Worm (Caenorhabditis elegans) whole organism, L2 larva: ENCODE data around the gene him-14.

Experiments
- C34F6.9 ChIP-seq: fragments of 150-350 bp; optimal IDR thresholded peaks from 2 replicates; lab custom pipeline; 2014; ENCODE audit warnings: missing biosample characterization, missing genetic modification characterization
- F13H6.1 ChIP-seq: sonication (generic microtip); optimal IDR thresholded peaks from 2 replicates; lab custom pipeline; 2016; ENCODE audit warnings: missing genetic modification characterization, missing compliant biosample characterization
- Y55F3AM.14 ChIP-seq: fragments of 200-800 bp; sonication (Bioruptor generic); optimal IDR thresholded peaks from 2 replicates; lab custom pipeline; 2018; ENCODE audit warnings: mild to moderate bottlenecking, missing genetic modification characterization, missing compliant biosample characterization
- ZK546.5 ChIP-seq: sonication (generic microtip); optimal IDR thresholded peaks from 2 replicates; lab custom pipeline; 2017; ENCODE audit warnings: missing biosample characterization, missing genetic modification characterization
- alr-1 ChIP-seq: fragments of 150-350 bp; optimal IDR thresholded peaks from 2 replicates; lab custom pipeline; 2014; ENCODE audit warnings: missing biosample characterization, missing genetic modification characterization
- aly-2 ChIP-seq: fragments of 150-350 bp; optimal IDR thresholded peaks from 2 replicates; lab custom pipeline; 2014; ENCODE audit warnings: missing biosample characterization, missing genetic modification characterization
- ama-1 ChIP-seq: fragments of 150-350 bp; optimal IDR thresholded peaks from 2 replicates; lab custom pipeline; 2018; ENCODE audit warnings: inconsistent platforms
- blmp-1 ChIP-seq: sonication (generic microtip); optimal IDR thresholded peaks from 2 replicates; lab custom pipeline; 2017; ENCODE audit warnings: missing genetic modification characterization, mild to moderate bottlenecking, missing compliant biosample characterization, antibody characterized with exemption, moderate library complexity; ENCODE audit not compliant: insufficient read depth
- ceh-16 ChIP-seq: fragments of 150-350 bp; optimal IDR thresholded peaks from 2 replicates; lab custom pipeline; 2014; ENCODE audit warnings: missing biosample characterization, missing genetic modification characterization
- ceh-82 ChIP-seq: fragments of 150-350 bp; optimal IDR thresholded peaks from 2 replicates; lab custom pipeline; 2014; ENCODE audit warnings: missing biosample characterization, missing genetic modification characterization
- crh-2 ChIP-seq: sonication (generic microtip); optimal IDR thresholded peaks from 2 replicates; lab custom pipeline; 2017; ENCODE audit warnings: missing biosample characterization, missing genetic modification characterization
- dmd-4 ChIP-seq: sonication (generic microtip); optimal IDR thresholded peaks from 2 replicates; lab custom pipeline; 2017; ENCODE audit warnings: missing biosample characterization, missing genetic modification characterization
- egl-27 ChIP-seq: sonication (generic microtip); optimal IDR thresholded peaks from 3 replicates; lab custom pipeline; 2017; ENCODE audit warnings: missing biosample characterization, missing genetic modification reagents, missing genetic modification characterization
- elt-3 ChIP-seq: sonication (generic microtip); optimal IDR thresholded peaks from 2 replicates; lab custom pipeline; 2017; ENCODE audit warnings: missing biosample characterization, missing genetic modification characterization
- fos-1 ChIP-seq: fragments of 150-350 bp; optimal IDR thresholded peaks from 2 replicates; lab custom pipeline; 2014; ENCODE audit warnings: missing biosample characterization, missing genetic modification characterization
- gmeb-1 ChIP-seq: fragments of 150-350 bp; optimal IDR thresholded peaks from 2 replicates; lab custom pipeline; 2014; ENCODE audit warnings: missing biosample characterization, missing genetic modification characterization
- lin-11 ChIP-seq: fragments of 150-350 bp; sonication (generic microtip); optimal IDR thresholded peaks from 2 replicates; lab custom pipeline; 2014; ENCODE audit warnings: missing biosample characterization, missing genetic modification characterization, inconsistent platforms, mixed read lengths
- lin-13 ChIP-seq: fragments of 150-350 bp; optimal IDR thresholded peaks from 2 replicates; lab custom pipeline; 2014; ENCODE audit warnings: missing biosample characterization, missing genetic modification reagents, missing genetic modification characterization
- lin-39 ChIP-seq: fragments of 150-350 bp; optimal IDR thresholded peaks from 2 replicates; lab custom pipeline; 2014; ENCODE audit warnings: missing biosample characterization, missing genetic modification reagents, missing genetic modification characterization
- lsy-2 ChIP-seq, 2 experiments: fragments of 150-350 bp in 1 of 2; sonication (generic microtip) in 1 of 2; optimal IDR thresholded peaks; 2 replicates each; lab custom pipeline; 2014 to 2017; ENCODE audit warnings: missing biosample characterization in 2 of 2, missing genetic modification characterization in 2 of 2
- mab-5 ChIP-seq: fragments of 150-350 bp; optimal IDR thresholded peaks from 2 replicates; lab custom pipeline; 2014; ENCODE audit warnings: missing biosample characterization, missing genetic modification characterization
- nhr-10 ChIP-seq: sonication (generic microtip); optimal IDR thresholded peaks from 2 replicates; lab custom pipeline; 2017; ENCODE audit warnings: missing biosample characterization, missing genetic modification characterization
- nhr-12 ChIP-seq: fragments of 150-350 bp; optimal IDR thresholded peaks from 2 replicates; lab custom pipeline; 2014; ENCODE audit warnings: missing biosample characterization, missing genetic modification characterization
- nhr-129 ChIP-seq: fragments of 150-350 bp; optimal IDR thresholded peaks from 2 replicates; lab custom pipeline; 2014; ENCODE audit warnings: missing biosample characterization, missing genetic modification characterization
- nhr-21 ChIP-seq: fragments of 150-350 bp; optimal IDR thresholded peaks from 2 replicates; lab custom pipeline; 2014; ENCODE audit warnings: missing biosample characterization, missing genetic modification characterization
- nhr-23 ChIP-seq: fragments of 150-350 bp; optimal IDR thresholded peaks from 2 replicates; lab custom pipeline; 2014; ENCODE audit warnings: missing biosample characterization, missing genetic modification reagents, missing genetic modification characterization
- nhr-237 ChIP-seq: fragments of 150-350 bp; optimal IDR thresholded peaks from 2 replicates; lab custom pipeline; 2014; ENCODE audit warnings: missing biosample characterization, missing genetic modification characterization
- nhr-25 ChIP-seq: fragments of 150-350 bp; sonication (generic microtip); optimal IDR thresholded peaks from 3 replicates; lab custom pipeline; 2014; ENCODE audit warnings: missing biosample characterization, missing genetic modification characterization
- nhr-6 ChIP-seq: fragments of 150-350 bp; optimal IDR thresholded peaks from 2 replicates; lab custom pipeline; 2014; ENCODE audit warnings: missing biosample characterization, missing genetic modification characterization
- nhr-77 ChIP-seq: fragments of 150-350 bp; optimal IDR thresholded peaks from 2 replicates; lab custom pipeline; 2014; ENCODE audit warnings: missing biosample characterization, missing genetic modification characterization
- peb-1 ChIP-seq: fragments of 150-350 bp; optimal IDR thresholded peaks from 2 replicates; lab custom pipeline; 2014; ENCODE audit warnings: missing biosample characterization, missing genetic modification characterization
- sem-4 ChIP-seq: fragments of 150-350 bp; optimal IDR thresholded peaks from 2 replicates; lab custom pipeline; 2014; ENCODE audit warnings: missing biosample characterization, missing genetic modification reagents, missing genetic modification characterization
- skn-1 ChIP-seq: sonication (generic microtip); optimal IDR thresholded peaks from 2 replicates; lab custom pipeline; 2017; ENCODE audit warnings: missing biosample characterization, missing genetic modification characterization
- sma-3 ChIP-seq: sonication (generic microtip); optimal IDR thresholded peaks from 2 replicates; lab custom pipeline; 2016; ENCODE audit warnings: missing genetic modification reagents, missing genetic modification characterization, missing compliant biosample characterization
- sma-9 ChIP-seq, 2 experiments: fragments of 150-350 bp in 1 of 2; sonication (generic microtip) in 1 of 2; optimal IDR thresholded peaks; 2 replicates each; lab custom pipeline; 2014 to 2016; ENCODE audit warnings: missing genetic modification characterization in 2 of 2, mild to moderate bottlenecking in 1 of 2, missing biosample characterization in 1 of 2, missing compliant biosample characterization in 1 of 2, missing genetic modification reagents in 1 of 2, moderate library complexity in 1 of 2
- snpc-4 ChIP-seq: fragments of 150-350 bp; optimal IDR thresholded peaks from 2 replicates; lab custom pipeline; 2014; ENCODE audit warnings: missing biosample characterization, missing genetic modification characterization
- unc-55 ChIP-seq: fragments of 150-350 bp; sonication (generic microtip); optimal IDR thresholded peaks from 3 replicates; lab custom pipeline; 2014; ENCODE audit warnings: missing biosample characterization, missing genetic modification reagents, missing genetic modification characterization
- zag-1 ChIP-seq: fragments of 150-350 bp; optimal IDR thresholded peaks from 2 replicates; lab custom pipeline; 2014; ENCODE audit warnings: missing biosample characterization, missing genetic modification characterization
- ztf-11 ChIP-seq: sonication (generic microtip); optimal IDR thresholded peaks from 2 replicates; lab custom pipeline; 2017; ENCODE audit warnings: missing biosample characterization, missing genetic modification characterization
- ztf-4 ChIP-seq: fragments of 150-350 bp; optimal IDR thresholded peaks from 2 replicates; lab custom pipeline; 2014; ENCODE audit warnings: missing biosample characterization, missing genetic modification characterization

Gene him-14

ce11 chrII:7106313-7106712 is 36.5 kb upstream of the him-14 start:
- TF ChIP-seq ZK546.5 (tag; lab: Kevin White, UChicago) (no peak), elt-3 (tag; lab: Kevin White, UChicago) (no peak), C34F6.9 (tag; lab: Kevin White, UChicago) (no peak), ztf-4 (tag; lab: Kevin White, UChicago) (no peak), sem-4 (tag; lab: Kevin White, UChicago) (no peak), nhr-25 (no peak), snpc-4 (tag; lab: Kevin White, UChicago) (no peak), alr-1 (tag; lab: Kevin White, UChicago) (no peak), gmeb-1 (tag; lab: Kevin White, UChicago) (no peak), lin-11 (tag; lab: Kevin White, UChicago) (no peak), dmd-4 (tag; lab: Kevin White, UChicago) (no peak), nhr-23 (tag; lab: Kevin White, UChicago) (no peak), ceh-16 (no peak), mab-5 (tag; lab: Kevin White, UChicago) (no peak), egl-27 (tag; lab: Kevin White, UChicago) (no peak), nhr-12 (no peak), ztf-11 (tag; lab: Kevin White, UChicago) (no peak), aly-2 (tag; lab: Kevin White, UChicago) (no peak), nhr-21 (tag; lab: Kevin White, UChicago) (no peak)

DNA sequence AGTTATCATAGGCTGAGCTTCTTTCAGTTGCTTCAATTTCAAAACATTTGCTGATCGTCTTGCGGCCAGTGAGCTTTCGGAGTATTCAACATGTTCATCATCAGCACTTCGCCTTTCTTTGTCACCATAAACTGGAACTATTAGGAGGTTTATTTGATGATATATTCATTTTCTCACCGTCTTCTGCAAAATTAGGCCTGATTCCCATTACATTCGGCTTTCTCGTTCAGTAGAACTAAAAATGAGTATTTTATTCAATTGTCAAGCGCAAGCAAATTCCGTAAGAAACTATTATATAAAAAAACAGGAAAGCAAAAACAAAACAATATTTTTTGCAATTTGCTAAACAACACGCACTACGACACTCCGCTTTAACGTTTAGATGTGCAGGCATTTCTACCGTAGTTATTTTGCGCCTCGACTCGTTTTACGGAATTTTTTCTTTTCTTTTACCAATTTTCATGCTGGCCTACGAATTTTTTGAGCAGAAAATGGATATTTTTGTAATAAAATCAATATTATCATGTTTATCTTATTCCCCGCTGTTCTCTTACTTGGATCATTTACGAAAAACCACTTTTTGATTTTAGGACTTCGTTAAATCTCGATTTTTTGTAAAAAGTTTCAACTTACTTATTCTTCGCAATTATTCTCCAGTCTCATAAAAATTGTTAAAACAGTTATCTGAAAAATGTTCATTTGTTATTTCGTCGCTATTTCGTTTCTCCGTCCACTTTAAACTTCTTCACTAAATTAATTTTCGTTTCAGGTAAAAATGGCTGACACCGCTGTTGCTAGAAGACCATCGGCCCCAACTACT is 35.2 kb upstream of the him-14 start, which contains the start of the genes farl-11 and rpl-33:
farl-11 (minus strand) TSS at position 242 of the 820 bp plus-strand sequence.
rpl-33 (plus strand) TSS at position 770 of the 820 bp plus-strand sequence.
- TF ChIP-seq crh-2 (tag; lab: Kevin White, UChicago) = peak; percentile 85
- TF ChIP-seq nhr-129 (tag; lab: Kevin White, UChicago) = peak; percentile 94
- TF ChIP-seq lin-39 (tag; lab: Kevin White, UChicago) = no peak
- peak; percentile 75 for TF ChIP-seq sem-4 (tag; lab: Kevin White, UChicago)
- peak; percentile 48 for TF ChIP-seq nhr-6 (tag; lab: Kevin White, UChicago)
- peak; percentile 83 for TF ChIP-seq ztf-4 (tag; lab: Kevin White, UChicago)
- TF ChIP-seq sma-3 (GFP tag; lab: Kevin White, UChicago) = peak; percentile 75
- TF ChIP-seq lin-11 (tag; lab: Kevin White, UChicago) = peak; percentile 59
- TF ChIP-seq unc-55 (GFP tag; lab: Kevin White, UChicago) = peak; percentile 98
- TF ChIP-seq peb-1 (tag; lab: Kevin White, UChicago) = no peak
- no peak for TF ChIP-seq ceh-82 (tag; lab: Kevin White, UChicago)
- no peak for TF ChIP-seq skn-1 (tag; lab: Kevin White, UChicago)
- TF ChIP-seq ZK546.5 (tag; lab: Kevin White, UChicago) = peak; percentile 95
- TF ChIP-seq Y55F3AM.14 = peak; percentile 25
- peak; percentile 65 for TF ChIP-seq fos-1
- TF ChIP-seq snpc-4 (tag; lab: Kevin White, UChicago) = peak; percentile 51
- no peak for TF ChIP-seq nhr-10 (tag; lab: Kevin White, UChicago)
- TF ChIP-seq nhr-77 (tag; lab: Kevin White, UChicago) = no peak
- TF ChIP-seq gmeb-1 (tag; lab: Kevin White, UChicago) = peak; percentile 82
- TF ChIP-seq nhr-23 (tag; lab: Kevin White, UChicago) = no peak
- peak; percentile 39 for TF ChIP-seq F13H6.1 (tag; lab: Kevin White, UChicago)
- peak; percentile 69 for TF ChIP-seq nhr-25
- peak; percentile 11 for TF ChIP-seq mab-5 (tag; lab: Kevin White, UChicago)
- TF ChIP-seq lsy-2 (tag; optimal IDR thresholded peaks at IDR 0.05; lab: Kevin White, UChicago) = peak; percentile 94 to 99
- no peak for TF ChIP-seq ceh-16
- TF ChIP-seq nhr-21 (tag; lab: Kevin White, UChicago) = peak; percentile 70
- peak; percentile 21 for TF ChIP-seq egl-27 (tag; lab: Kevin White, UChicago)
- no peak for TF ChIP-seq blmp-1 (tag; lab: Kevin White, UChicago)
- peak; percentile 73 for TF ChIP-seq ama-1 (lab: Kevin White, UChicago)
- peak; percentile 77 for TF ChIP-seq sma-9 (GFP tag; optimal IDR thresholded peaks at IDR 0.05; lab: Kevin White, UChicago)
- no peak for TF ChIP-seq sma-9 (tag; optimal IDR thresholded peaks at IDR 0.05; lab: Kevin White, UChicago)
- peak; percentile 76 for TF ChIP-seq lin-13
- TF ChIP-seq zag-1 (tag; lab: Kevin White, UChicago) = peak; percentile 62
- TF ChIP-seq C34F6.9 (tag; lab: Kevin White, UChicago) = peak; percentile 98
- peak; percentile 2 for TF ChIP-seq nhr-237
- TF ChIP-seq, all 48 proteins: peak for 25
